Fruit fly (Drosophila melanogaster) whole organism, prepupa: Measurements from ENCODE around the gene CG4375.

Source experiments
- Blimp-1 ChIP-seq: fragments of 200-800 bp; sonication (Bioruptor generic); optimal IDR thresholded peaks from 3 replicates; lab custom pipeline; 2017; ENCODE audit warnings: missing biosample characterization, missing genetic modification characterization, mild to moderate bottlenecking, moderate library complexity, missing genetic modification reagents
- CG10631 ChIP-seq: fragments of 200-800 bp; sonication (Bioruptor generic); optimal IDR thresholded peaks from 2 replicates; lab custom pipeline; 2016; ENCODE audit warnings: missing biosample characterization, missing genetic modification characterization
- CG10669 ChIP-seq: fragments of 200-800 bp; sonication (Bioruptor generic); optimal IDR thresholded peaks from 3 replicates; lab custom pipeline; 2018; ENCODE audit warnings: missing biosample characterization, mild to moderate bottlenecking, missing genetic modification characterization, moderate library complexity
- CG11902 ChIP-seq: fragments of 200-800 bp; sonication (Bioruptor generic); optimal IDR thresholded peaks from 3 replicates; lab custom pipeline; 2016; ENCODE audit warnings: missing biosample characterization, missing genetic modification characterization
- CG15336 ChIP-seq: fragments of 200-800 bp; sonication (Bioruptor generic); IDR thresholded peaks from 2 replicates; pipeline ENCODE4 v1.3.6; 2022; ENCODE audit warnings: missing biosample characterization, missing genetic modification characterization
- CG1621 ChIP-seq: fragments of 200-800 bp; sonication (Bioruptor generic); optimal IDR thresholded peaks from 3 replicates; lab custom pipeline; 2018; ENCODE audit warnings: missing biosample characterization, mild to moderate bottlenecking, missing genetic modification characterization
- CG16779 ChIP-seq: fragments of 200-800 bp; sonication (Bioruptor generic); optimal IDR thresholded peaks from 3 replicates; lab custom pipeline; 2017; ENCODE audit warnings: missing biosample characterization, mild to moderate bottlenecking, missing genetic modification characterization
- CG3032 ChIP-seq: fragments of 200-800 bp; optimal IDR thresholded peaks from 2 replicates; lab custom pipeline; 2019; ENCODE audit warnings: missing biosample characterization, mild to moderate bottlenecking, missing genetic modification characterization, moderate library complexity
- CG31627 ChIP-seq: fragments of 200-800 bp; sonication (Bioruptor generic); optimal IDR thresholded peaks from 3 replicates; lab custom pipeline; 2016; ENCODE audit warnings: missing biosample characterization, missing genetic modification characterization
- CG32006 ChIP-seq: fragments of 200-800 bp; sonication (Bioruptor generic); optimal IDR thresholded peaks from 3 replicates; lab custom pipeline; 2017; ENCODE audit warnings: missing biosample characterization, mild to moderate bottlenecking, missing genetic modification characterization
- CG3919 ChIP-seq: fragments of 200-800 bp; sonication (Bioruptor generic); optimal IDR thresholded peaks from 3 replicates; lab custom pipeline; 2016; ENCODE audit warnings: missing biosample characterization, missing genetic modification characterization
- CG4318 ChIP-seq: fragments of 200-800 bp; sonication (Bioruptor generic); optimal IDR thresholded peaks from 3 replicates; lab custom pipeline; 2017; ENCODE audit warnings: missing biosample characterization, mild to moderate bottlenecking, missing genetic modification characterization
- CG6276 ChIP-seq: fragments of 200-800 bp; sonication (Bioruptor generic); optimal IDR thresholded peaks from 2 replicates; lab custom pipeline; 2017; ENCODE audit warnings: missing biosample characterization, mild to moderate bottlenecking, missing genetic modification characterization
- CG6792 ChIP-seq: fragments of 200-800 bp; sonication (Bioruptor generic); optimal IDR thresholded peaks from 3 replicates; lab custom pipeline; 2016; ENCODE audit warnings: missing biosample characterization, missing genetic modification characterization
- CG6808 ChIP-seq: fragments of 200-800 bp; sonication (Bioruptor generic); optimal IDR thresholded peaks from 3 replicates; lab custom pipeline; 2017; ENCODE audit warnings: missing biosample characterization, missing genetic modification characterization, mild to moderate bottlenecking, moderate library complexity, missing genetic modification reagents
- CG6854 ChIP-seq: fragments of 200-800 bp; sonication (Bioruptor generic); optimal IDR thresholded peaks from 2 replicates; lab custom pipeline; 2017; ENCODE audit warnings: missing biosample characterization, mild to moderate bottlenecking, missing genetic modification characterization
- CG7368 ChIP-seq: fragments of 200-800 bp; sonication (Bioruptor generic); optimal IDR thresholded peaks from 3 replicates; lab custom pipeline; 2016; ENCODE audit warnings: missing biosample characterization, missing genetic modification characterization
- CG8119 ChIP-seq: fragments of 200-800 bp; sonication (Bioruptor generic); IDR thresholded peaks from 3 replicates; pipeline ENCODE4 v1.3.6; 2022; ENCODE audit warnings: missing biosample characterization, missing genetic modification characterization
- CG8319 ChIP-seq: fragments of 200-800 bp; sonication (Bioruptor generic); optimal IDR thresholded peaks from 3 replicates; lab custom pipeline; 2016; ENCODE audit warnings: missing biosample characterization, missing genetic modification characterization
- CG8632 ChIP-seq: fragments of 200-800 bp; sonication (Bioruptor generic); optimal IDR thresholded peaks from 3 replicates; lab custom pipeline; 2016; ENCODE audit warnings: missing biosample characterization, missing genetic modification characterization
- CG9139 ChIP-seq: fragments of 200-800 bp; sonication (Bioruptor generic); optimal IDR thresholded peaks from 3 replicates; lab custom pipeline; 2017; ENCODE audit warnings: missing biosample characterization, mild to moderate bottlenecking, missing genetic modification characterization
- Eip78C ChIP-seq: fragments of 200-800 bp; sonication (Bioruptor generic); peaks from one replicate; lab custom pipeline; 2016; ENCODE audit warnings: missing biosample characterization, missing genetic modification characterization
- Eip93F ChIP-seq: fragments of 200-800 bp; sonication (Bioruptor generic); optimal IDR thresholded peaks from 2 replicates; lab custom pipeline; 2016; ENCODE audit warnings: missing biosample characterization, mild to moderate bottlenecking, missing genetic modification characterization
- Ets21C ChIP-seq: fragments of 200-800 bp; sonication (Bioruptor generic); optimal IDR thresholded peaks from 3 replicates; lab custom pipeline; 2016; ENCODE audit warnings: missing biosample characterization, missing genetic modification characterization
- Ets96B ChIP-seq: fragments of 200-800 bp; optimal IDR thresholded peaks from 2 replicates; lab custom pipeline; 2019; ENCODE audit warnings: missing biosample characterization, mild to moderate bottlenecking, missing genetic modification characterization, moderate library complexity
- Gug ChIP-seq: fragments of 200-800 bp; sonication (Bioruptor generic); IDR thresholded peaks from 2 replicates; pipeline ENCODE4 v1.3.6; 2022; ENCODE audit warnings: missing biosample characterization, missing genetic modification characterization
- Hr38 ChIP-seq: sonication (Bioruptor generic); optimal IDR thresholded peaks from 2 replicates; lab custom pipeline; 2016; ENCODE audit warnings: missing biosample characterization, missing genetic modification characterization
- Hr39 ChIP-seq: fragments of 200-800 bp; sonication (Bioruptor generic); optimal IDR thresholded peaks from 2 replicates; lab custom pipeline; 2016; ENCODE audit warnings: missing biosample characterization, missing genetic modification characterization
- Hr4 ChIP-seq: fragments of 200-800 bp; sonication (Bioruptor generic); optimal IDR thresholded peaks from 3 replicates; lab custom pipeline; 2016; ENCODE audit warnings: missing biosample characterization, missing genetic modification characterization
- Lpt ChIP-seq: fragments of 200-800 bp; sonication (Bioruptor generic); optimal IDR thresholded peaks from 3 replicates; lab custom pipeline; 2016; ENCODE audit warnings: missing biosample characterization, missing genetic modification characterization
- OdsH ChIP-seq: fragments of 200-800 bp; sonication (Bioruptor generic); optimal IDR thresholded peaks from 3 replicates; lab custom pipeline; 2016; ENCODE audit warnings: missing biosample characterization, missing genetic modification characterization
- Sox15 ChIP-seq: fragments of 200-800 bp; sonication (Bioruptor generic); optimal IDR thresholded peaks from 3 replicates; lab custom pipeline; 2016; ENCODE audit warnings: missing biosample characterization, missing genetic modification characterization
- achi ChIP-seq: fragments of 200-800 bp; sonication (Bioruptor generic); optimal IDR thresholded peaks from 3 replicates; lab custom pipeline; 2016; ENCODE audit warnings: missing biosample characterization, missing genetic modification characterization
- acj6 ChIP-seq: fragments of 200-800 bp; sonication (Bioruptor generic); optimal IDR thresholded peaks from 3 replicates; lab custom pipeline; 2016; ENCODE audit warnings: missing biosample characterization, missing genetic modification characterization
- cyc ChIP-seq: fragments of 200-800 bp; sonication (Bioruptor generic); optimal IDR thresholded peaks from 3 replicates; lab custom pipeline; 2016; ENCODE audit warnings: missing biosample characterization, missing genetic modification characterization
- dac ChIP-seq: fragments of 200-800 bp; sonication (Bioruptor generic); optimal IDR thresholded peaks from 2 replicates; lab custom pipeline; 2017; ENCODE audit warnings: missing biosample characterization, mild to moderate bottlenecking, missing genetic modification characterization
- eg ChIP-seq: fragments of 200-800 bp; sonication (Bioruptor generic); IDR thresholded peaks from 3 replicates; pipeline ENCODE4 v1.3.6; 2022; ENCODE audit warnings: missing biosample characterization, missing genetic modification characterization
- esn ChIP-seq: fragments of 200-800 bp; sonication (Bioruptor generic); optimal IDR thresholded peaks from 2 replicates; lab custom pipeline; 2016; ENCODE audit warnings: missing biosample characterization, mild to moderate bottlenecking, missing genetic modification characterization, moderate library complexity
- fd59A ChIP-seq: fragments of 200-800 bp; sonication (Bioruptor generic); optimal IDR thresholded peaks from 2 replicates; lab custom pipeline; 2017; ENCODE audit warnings: missing biosample characterization, mild to moderate bottlenecking, missing genetic modification characterization, missing genetic modification reagents
- fkh ChIP-seq: fragments of 200-800 bp; sonication (Bioruptor generic); optimal IDR thresholded peaks from 3 replicates; lab custom pipeline; 2017; ENCODE audit warnings: missing biosample characterization, mild to moderate bottlenecking, missing genetic modification characterization, moderate library complexity
- lz ChIP-seq: fragments of 200-800 bp; sonication (Bioruptor generic); optimal IDR thresholded peaks from 3 replicates; lab custom pipeline; 2016; ENCODE audit warnings: missing biosample characterization, missing genetic modification characterization
- net ChIP-seq: fragments of 200-800 bp; sonication (Bioruptor generic); optimal IDR thresholded peaks from 3 replicates; lab custom pipeline; 2016; ENCODE audit warnings: missing biosample characterization, missing genetic modification characterization
- pdm3 ChIP-seq: fragments of 200-800 bp; sonication (Bioruptor generic); optimal IDR thresholded peaks from 3 replicates; lab custom pipeline; 2016; ENCODE audit warnings: missing biosample characterization, missing genetic modification characterization
- ss ChIP-seq, 2 experiments: fragments of 200-800 bp; sonication (Bioruptor generic); optimal IDR thresholded peaks; 2 replicates in 1 of 2; 3 replicates in 1 of 2; lab custom pipeline; 2017 to 2018; ENCODE audit warnings: mild to moderate bottlenecking in 2 of 2, missing biosample characterization in 2 of 2, missing genetic modification characterization in 2 of 2, moderate library complexity in 1 of 2
- svp ChIP-seq: fragments of 200-800 bp; sonication (Bioruptor generic); peaks from one replicate; lab custom pipeline; 2016; ENCODE audit warnings: missing biosample characterization, missing genetic modification characterization

The CG4375 gene

dm6 chr2L:1074180-1074864 lies 47.6 kb upstream of the CG4375 start (continued):
- TF ChIP-seq fd59A (GFP tag; lab: Kevin White, UChicago), result no peak
- no peak for TF ChIP-seq CG6854 (GFP tag; lab: Kevin White, UChicago)
- no peak for TF ChIP-seq lz
- TF ChIP-seq Gug (GFP tag; lab: Robert Waterston, UW), result no peak
- no peak for TF ChIP-seq Ets21C (GFP tag; lab: Kevin White, UChicago)
- no peak for TF ChIP-seq Eip93F (GFP tag; lab: Kevin White, UChicago)
- TF ChIP-seq CG3032 (tag; lab: Kevin White, UChicago), result no peak
- no peak for TF ChIP-seq CG8632 (GFP tag; lab: Kevin White, UChicago)
- no peak for TF ChIP-seq esn
- TF ChIP-seq cyc, result no peak
- peak; percentile 73 for TF ChIP-seq CG15336
- peak; percentile 25 for TF ChIP-seq CG3919
- no peak for TF ChIP-seq ss (GFP tag; optimal IDR thresholded peaks at IDR 0.05; lab: Kevin White, UChicago)
- TF ChIP-seq CG16779 (tag; lab: Kevin White, UChicago), result no peak
- TF ChIP-seq Sox15 (GFP tag; lab: Kevin White, UChicago), result no peak

DNA sequence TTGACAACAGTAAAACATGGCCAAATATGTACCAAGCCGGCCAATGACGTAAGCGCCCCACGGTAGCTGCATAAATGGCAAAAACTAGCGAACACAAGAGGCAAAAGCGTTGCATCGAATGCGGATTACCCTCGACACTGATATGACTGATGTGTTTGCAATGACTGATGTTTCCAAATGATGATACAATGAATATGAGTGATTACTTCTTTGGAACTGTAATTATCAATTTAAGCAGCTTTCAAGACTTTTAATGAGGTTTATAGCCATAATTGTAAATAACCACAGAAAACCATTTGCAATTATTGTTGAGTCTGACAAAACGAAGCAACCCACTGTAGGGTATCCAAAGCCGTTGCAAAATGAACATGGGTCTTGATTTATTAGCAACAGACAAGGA lies 46.8 kb upstream of the CG4375 start:
- TF ChIP-seq Eip78C (GFP tag; lab: Kevin White, UChicago), result peak; percentile 78
- peak; percentile 32 for TF ChIP-seq CG4318
- peak; percentile 54; the same call in 1 of the 2 replicates for TF ChIP-seq CG15336
- peak; percentile 12 for TF ChIP-seq lz
- peak; percentile 68 for TF ChIP-seq svp (GFP tag; lab: Kevin White, UChicago)
- TF ChIP-seq Gug (GFP tag; lab: Robert Waterston, UW), result 0 out of 2 replicates have a peak, but pooled peaks have one; percentile 23
- TF ChIP-seq Hr4, result peak; percentile 73
- no peak for TF ChIP-seq Blimp-1 (GFP tag; lab: Kevin White, UChicago)
- peak; percentile 17 for TF ChIP-seq net
- TF ChIP-seq CG6792 (GFP tag; lab: Kevin White, UChicago), result no peak
- TF ChIP-seq CG6276 (GFP tag; lab: Kevin White, UChicago), result peak; percentile 43
- TF ChIP-seq CG11902 (GFP tag; lab: Kevin White, UChicago), result no peak
- TF ChIP-seq CG8119 (GFP tag; lab: Robert Waterston, UW), result peak; percentile 67
- TF ChIP-seq Hr38 (GFP tag; lab: Kevin White, UChicago), result no peak
- TF ChIP-seq Hr39, result peak; percentile 2
- no peak for TF ChIP-seq CG31627 (GFP tag; lab: Kevin White, UChicago)
- TF ChIP-seq dac, result peak; percentile 22
- TF ChIP-seq CG32006 (GFP tag; lab: Kevin White, UChicago), result peak; percentile 68
- TF ChIP-seq pdm3 (GFP tag; lab: Kevin White, UChicago), result peak; percentile 48
- no peak for TF ChIP-seq CG16779 (tag; lab: Kevin White, UChicago)
- TF ChIP-seq CG7368 (GFP tag; lab: Kevin White, UChicago), result peak; percentile 12
- TF ChIP-seq OdsH (GFP tag; lab: Kevin White, UChicago), result peak; percentile 29
- TF ChIP-seq acj6 (GFP tag; lab: Kevin White, UChicago), result peak; percentile 27
- TF ChIP-seq Ets96B (tag; lab: Kevin White, UChicago), result no peak
- TF ChIP-seq CG10669 (GFP tag; lab: Kevin White, UChicago), result peak; percentile 1
- TF ChIP-seq CG3919, result peak; percentile 37
- peak; percentile 2 for TF ChIP-seq esn
- peak; percentile 52; the same call in 2 of the 3 replicates for TF ChIP-seq eg
- no peak for TF ChIP-seq CG10631 (GFP tag; lab: Kevin White, UChicago)
- peak; percentile 29 for TF ChIP-seq achi

dm6 chr2L:1072184-1072583 lies 45.5 kb upstream of the CG4375 start:
- TF ChIP-seq CG8119 (GFP tag; lab: Robert Waterston, UW) (peak; percentile 70; the same call in 2 of the 3 replicates), fkh (GFP tag; lab: Kevin White, UChicago) (peak; percentile 100), OdsH (GFP tag; lab: Kevin White, UChicago) (peak; percentile 73), CG8319 (GFP tag; lab: Kevin White, UChicago) (peak; percentile 3), CG10631 (GFP tag; lab: Kevin White, UChicago) (peak; percentile 84), CG3032 (tag; lab: Kevin White, UChicago) (peak; percentile 58), CG6808 (GFP tag; lab: Kevin White, UChicago) (peak; percentile 64), CG1621 (tag; lab: Kevin White, UChicago) (peak; percentile 75), Gug (GFP tag; lab: Robert Waterston, UW) (peak; percentile 68), fd59A (GFP tag; lab: Kevin White, UChicago) (peak; percentile 60), CG15336 (peak; percentile 36; the same call in 1 of the 2 replicates), Hr39 (no peak), acj6 (GFP tag; lab: Kevin White, UChicago) (peak; percentile 69), CG9139 (GFP tag; lab: Kevin White, UChicago) (peak; percentile 51), Lpt (peak; percentile 60), Hr38 (GFP tag; lab: Kevin White, UChicago) (peak; percentile 89), Eip93F (GFP tag; lab: Kevin White, UChicago) (no peak), CG3919 (peak; percentile 73), CG11902 (GFP tag; lab: Kevin White, UChicago) (no peak), CG6792 (GFP tag; lab: Kevin White, UChicago) (peak; percentile 51), CG32006 (GFP tag; lab: Kevin White, UChicago) (peak; percentile 68), pdm3 (GFP tag; lab: Kevin White, UChicago) (peak; percentile 74), Ets21C (GFP tag; lab: Kevin White, UChicago) (no peak), Ets96B (tag; lab: Kevin White, UChicago) (peak; percentile 43)
